Worm (Caenorhabditis elegans) whole organism, young adult: ENCODE measurements around the gene affl-2.
A peak's percentile ranks its signal among the peaks of the same experiment; 100 is the strongest.

Source experiments
- B0261.1 ChIP-seq: sonication (generic microtip); optimal IDR thresholded peaks from 2 replicates; lab custom pipeline; 2016; ENCODE audit warnings: mild to moderate bottlenecking, missing genetic modification characterization, moderate library complexity, missing compliant biosample characterization
- C06A6.2 ChIP-seq: fragments of 200-800 bp; sonication (Bioruptor generic); conservative IDR thresholded peaks from 2 replicates; pipeline ENCODE4 v1.3.6; 2022; ENCODE audit warnings: missing genetic modification characterization, missing compliant biosample characterization
- C17E4.6 ChIP-seq: fragments of 200-800 bp; sonication (Bioruptor generic); IDR thresholded peaks from 2 replicates; pipeline ENCODE4 v1.3.6; 2022; ENCODE audit warnings: missing genetic modification reagents, missing genetic modification characterization, missing compliant biosample characterization
- D2030.7 ChIP-seq: fragments of 200-800 bp; sonication (Bioruptor generic); IDR thresholded peaks from 2 replicates; pipeline ENCODE4 v1.3.6; 2022; ENCODE audit warnings: missing genetic modification reagents, missing genetic modification characterization, missing compliant biosample characterization
- F22D6.2 ChIP-seq: sonication (generic microtip); optimal IDR thresholded peaks from 2 replicates; lab custom pipeline; 2016; ENCODE audit warnings: mild to moderate bottlenecking, missing genetic modification characterization, missing compliant biosample characterization
- F37B4.10 ChIP-seq: fragments of 200-800 bp; sonication (Bioruptor generic); IDR thresholded peaks from 2 replicates; pipeline ENCODE4 v1.3.6; 2022; ENCODE audit warnings: missing genetic modification characterization, missing compliant biosample characterization
- F57C9.4 ChIP-seq: sonication (generic microtip); optimal IDR thresholded peaks from 2 replicates; lab custom pipeline; 2017; ENCODE audit warnings: mild to moderate bottlenecking, missing genetic modification characterization, missing compliant biosample characterization
- K12H6.12 ChIP-seq: fragments of 200-800 bp; sonication (Bioruptor generic); optimal IDR thresholded peaks from 2 replicates; lab custom pipeline; 2018; ENCODE audit warnings: mild to moderate bottlenecking, missing genetic modification characterization, missing compliant biosample characterization
- T26A5.8 ChIP-seq: sonication (generic microtip); optimal IDR thresholded peaks from 2 replicates; lab custom pipeline; 2016; ENCODE audit warnings: missing genetic modification characterization, missing compliant biosample characterization
- Y53F4B.3 ChIP-seq: fragments of 200-800 bp; sonication (Bioruptor generic); IDR thresholded peaks from 2 replicates; pipeline ENCODE4 v1.3.6; 2022; ENCODE audit warnings: missing genetic modification reagents, missing genetic modification characterization, missing compliant biosample characterization
- ZK185.1 ChIP-seq: sonication (generic microtip); optimal IDR thresholded peaks from 2 replicates; lab custom pipeline; 2016; ENCODE audit warnings: mild to moderate bottlenecking, missing genetic modification characterization, missing compliant biosample characterization; ENCODE audit not compliant: poor library complexity, severe bottlenecking
- ama-1 ChIP-seq, 3 experiments: fragments of 150-350 bp in 1 of 3; sonication (generic microtip) in 2 of 3; optimal IDR thresholded peaks; 2 replicates each; lab custom pipeline; 2014 to 2018; ENCODE audit warnings: missing biosample characterization in 2 of 3, missing genetic modification characterization in 2 of 3, missing genetic modification reagents in 2 of 3
- aptf-3 ChIP-seq: fragments of 200-800 bp; sonication (Bioruptor generic); IDR thresholded peaks from 2 replicates; pipeline ENCODE4 v1.3.6; 2022; ENCODE audit warnings: missing genetic modification characterization, missing compliant biosample characterization
- bed-1 ChIP-seq: fragments of 200-800 bp; sonication (Bioruptor generic); IDR thresholded peaks from 2 replicates; pipeline ENCODE4 v1.3.6; 2022; ENCODE audit warnings: missing genetic modification reagents, missing genetic modification characterization, missing compliant biosample characterization
- bed-2 ChIP-seq: fragments of 200-800 bp; sonication (Bioruptor generic); IDR thresholded peaks from 2 replicates; pipeline ENCODE4 v1.3.6; 2022; ENCODE audit warnings: missing genetic modification reagents, missing genetic modification characterization, missing compliant biosample characterization
- cebp-2 ChIP-seq: fragments of 200-800 bp; sonication (Bioruptor generic); IDR thresholded peaks from 2 replicates; pipeline ENCODE4 v1.3.6; 2022; ENCODE audit warnings: missing genetic modification characterization, missing compliant biosample characterization
- ceh-58 ChIP-seq: fragments of 200-800 bp; sonication (Bioruptor generic); IDR thresholded peaks from 2 replicates; pipeline ENCODE4 v1.3.6; 2022; ENCODE audit warnings: missing genetic modification characterization, missing compliant biosample characterization
- ceh-91 ChIP-seq: fragments of 200-800 bp; sonication (Bioruptor generic); IDR thresholded peaks from 2 replicates; pipeline ENCODE4 v1.3.6; 2022; ENCODE audit warnings: missing genetic modification reagents, missing genetic modification characterization, missing compliant biosample characterization
- chd-7 ChIP-seq: sonication (generic microtip); optimal IDR thresholded peaks from 2 replicates; lab custom pipeline; 2016; ENCODE audit warnings: mild to moderate bottlenecking, missing genetic modification characterization, moderate library complexity, missing compliant biosample characterization
- dpff-1 ChIP-seq: sonication (generic microtip); optimal IDR thresholded peaks from 2 replicates; lab custom pipeline; 2017; ENCODE audit warnings: mild to moderate bottlenecking, missing genetic modification characterization, missing compliant biosample characterization
- dpl-1 ChIP-seq: fragments of 150-350 bp; optimal IDR thresholded peaks from 2 replicates; lab custom pipeline; 2014; ENCODE audit warnings: missing biosample characterization, missing genetic modification reagents, missing genetic modification characterization
- egl-18 ChIP-seq: fragments of 200-800 bp; sonication (Bioruptor generic); IDR thresholded peaks from 2 replicates; pipeline ENCODE4 v1.3.6; 2022; ENCODE audit warnings: missing genetic modification reagents, missing genetic modification characterization, missing compliant biosample characterization
- egl-44 ChIP-seq: fragments of 200-800 bp; sonication (Bioruptor generic); IDR thresholded peaks from 2 replicates; pipeline ENCODE4 v1.3.6; 2022; ENCODE audit warnings: missing genetic modification reagents, missing genetic modification characterization, missing compliant biosample characterization
- ekl-4 ChIP-seq: fragments of 200-800 bp; sonication (Bioruptor generic); IDR thresholded peaks from 2 replicates; pipeline ENCODE4 v1.3.6; 2022; ENCODE audit warnings: missing genetic modification reagents, missing genetic modification characterization, missing compliant biosample characterization
- fkh-3 ChIP-seq: sonication (generic microtip); optimal IDR thresholded peaks from 2 replicates; lab custom pipeline; 2016; ENCODE audit warnings: mild to moderate bottlenecking, missing genetic modification characterization, missing compliant biosample characterization
- hmg-20 ChIP-seq: fragments of 200-800 bp; sonication (Bioruptor generic); IDR thresholded peaks from 2 replicates; pipeline ENCODE4 v1.3.6; 2022; ENCODE audit warnings: missing genetic modification reagents, missing genetic modification characterization, missing compliant biosample characterization
- hrde-1 ChIP-seq: sonication (generic microtip); optimal IDR thresholded peaks from 2 replicates; lab custom pipeline; 2016; ENCODE audit warnings: missing genetic modification characterization, mild to moderate bottlenecking, missing compliant biosample characterization, moderate library complexity, missing genotype, missing genetic modification reagents, borderline replicate concordance
- hsf-1 ChIP-seq: fragments of 200-800 bp; sonication (Bioruptor generic); IDR thresholded peaks from 2 replicates; pipeline ENCODE4 v1.3.6; 2022; ENCODE audit warnings: missing genetic modification reagents, missing genetic modification characterization, missing compliant biosample characterization
- let-607 ChIP-seq, 2 experiments: fragments of 200-800 bp in 1 of 2; sonication (Bioruptor generic) in 1 of 2; sonication (generic microtip) in 1 of 2; optimal IDR thresholded peaks; 2 replicates each; lab custom pipeline; 2016 to 2018; ENCODE audit warnings: mild to moderate bottlenecking in 2 of 2, missing compliant biosample characterization in 2 of 2, missing genetic modification characterization in 2 of 2, moderate library complexity in 2 of 2, missing genotype in 1 of 2
- lin-54 ChIP-seq: fragments of 200-800 bp; sonication (Bioruptor generic); optimal IDR thresholded peaks from 2 replicates; lab custom pipeline; 2018; ENCODE audit warnings: mild to moderate bottlenecking, missing genetic modification characterization, missing compliant biosample characterization
- lir-1 ChIP-seq: fragments of 200-800 bp; sonication (Bioruptor generic); conservative IDR thresholded peaks from 2 replicates; pipeline ENCODE4 v1.3.6; 2022; ENCODE audit warnings: missing genetic modification reagents, missing genetic modification characterization, missing compliant biosample characterization
- mel-28 ChIP-seq: sonication (generic microtip); optimal IDR thresholded peaks from 2 replicates; lab custom pipeline; 2016; ENCODE audit warnings: borderline replicate concordance, mild to moderate bottlenecking, missing genetic modification characterization, missing compliant biosample characterization
- nfyb-1 ChIP-seq: fragments of 200-800 bp; sonication (Bioruptor generic); IDR thresholded peaks from 2 replicates; pipeline ENCODE4 v1.3.6; 2022; ENCODE audit warnings: missing genetic modification reagents, missing genetic modification characterization, missing compliant biosample characterization
- nhr-120 ChIP-seq: fragments of 200-800 bp; sonication (Bioruptor generic); IDR thresholded peaks from 2 replicates; pipeline ENCODE4 v1.3.6; 2022; ENCODE audit warnings: missing genetic modification characterization, missing compliant biosample characterization
- nhr-90 ChIP-seq: sonication (generic microtip); optimal IDR thresholded peaks from 2 replicates; lab custom pipeline; 2016; ENCODE audit warnings: missing genotype, mild to moderate bottlenecking, missing genetic modification characterization, missing compliant biosample characterization
- rcor-1 ChIP-seq: fragments of 200-800 bp; sonication (Bioruptor generic); IDR thresholded peaks from 2 replicates; pipeline ENCODE4 v1.3.6; 2022; ENCODE audit warnings: missing genetic modification reagents, missing genetic modification characterization, missing compliant biosample characterization
- rec-8 ChIP-seq, 2 experiments: sonication (generic microtip); optimal IDR thresholded peaks; 2 replicates each; lab custom pipeline; 2016; ENCODE audit warnings: mild to moderate bottlenecking in 2 of 2, missing genetic modification characterization in 2 of 2, missing genetic modification reagents in 2 of 2, missing genotype in 2 of 2, missing biosample characterization in 1 of 2, missing compliant biosample characterization in 1 of 2, moderate library complexity in 1 of 2
- sea-2 ChIP-seq: fragments of 200-800 bp; sonication (Bioruptor generic); IDR thresholded peaks from 2 replicates; pipeline ENCODE4 v1.3.6; 2022; ENCODE audit warnings: missing genetic modification characterization, missing compliant biosample characterization
- snpc-1.3 ChIP-seq: sonication (generic microtip); optimal IDR thresholded peaks from 2 replicates; lab custom pipeline; 2017; ENCODE audit warnings: missing genetic modification characterization, mild to moderate bottlenecking, missing compliant biosample characterization, antibody characterized with exemption, moderate library complexity, missing genotype, missing genetic modification reagents; ENCODE audit not compliant: insufficient read depth
- snpc-3.4 ChIP-seq: sonication (generic microtip); optimal IDR thresholded peaks from 2 replicates; lab custom pipeline; 2017; ENCODE audit warnings: missing genetic modification characterization, mild to moderate bottlenecking, missing compliant biosample characterization, antibody characterized with exemption, moderate library complexity, missing genotype, missing genetic modification reagents
- snpc-4 ChIP-seq, 5 experiments: fragments of 150-350 bp in 1 of 5; sonication (generic microtip) in 4 of 5; optimal IDR thresholded peaks; 2 replicates each; lab custom pipeline; 2014 to 2018; ENCODE audit warnings: missing genetic modification characterization in 5 of 5, missing biosample characterization in 3 of 5, antibody characterized with exemption in 2 of 5, mild to moderate bottlenecking in 2 of 5, missing compliant biosample characterization in 2 of 5, missing genotype in 2 of 5, moderate library complexity in 2 of 5, missing genetic modification reagents in 1 of 5
- somi-1 ChIP-seq: fragments of 200-800 bp; sonication (Bioruptor generic); optimal IDR thresholded peaks from 2 replicates; lab custom pipeline; 2018; ENCODE audit warnings: mild to moderate bottlenecking, missing genetic modification characterization, missing compliant biosample characterization
- tbx-9 ChIP-seq: sonication (generic microtip); optimal IDR thresholded peaks from 2 replicates; lab custom pipeline; 2016; ENCODE audit warnings: borderline replicate concordance, missing genetic modification characterization, inconsistent platforms, missing compliant biosample characterization
- unc-62 ChIP-seq: fragments of 150-350 bp; optimal IDR thresholded peaks from 2 replicates; lab custom pipeline; 2014; ENCODE audit warnings: missing biosample characterization, missing genetic modification reagents, missing genetic modification characterization
- ztf-25 ChIP-seq: fragments of 200-800 bp; sonication (Bioruptor generic); IDR thresholded peaks from 2 replicates; pipeline ENCODE4 v1.3.6; 2022; ENCODE audit warnings: missing genetic modification reagents, missing genetic modification characterization, missing compliant biosample characterization
- ztf-26 ChIP-seq: sonication (generic microtip); optimal IDR thresholded peaks from 2 replicates; lab custom pipeline; 2017; ENCODE audit warnings: missing genetic modification characterization, missing compliant biosample characterization
- ztf-28 ChIP-seq: fragments of 200-800 bp; sonication (Bioruptor generic); IDR thresholded peaks from 2 replicates; pipeline ENCODE4 v1.3.6; 2022; ENCODE audit warnings: missing genetic modification reagents, missing genetic modification characterization, missing compliant biosample characterization
- ztf-6 ChIP-seq: fragments of 200-800 bp; sonication (Bioruptor generic); IDR thresholded peaks from 2 replicates; pipeline ENCODE4 v1.3.6; 2022; ENCODE audit warnings: missing genetic modification reagents, missing genetic modification characterization, missing compliant biosample characterization

affl-2 gene

DNA sequence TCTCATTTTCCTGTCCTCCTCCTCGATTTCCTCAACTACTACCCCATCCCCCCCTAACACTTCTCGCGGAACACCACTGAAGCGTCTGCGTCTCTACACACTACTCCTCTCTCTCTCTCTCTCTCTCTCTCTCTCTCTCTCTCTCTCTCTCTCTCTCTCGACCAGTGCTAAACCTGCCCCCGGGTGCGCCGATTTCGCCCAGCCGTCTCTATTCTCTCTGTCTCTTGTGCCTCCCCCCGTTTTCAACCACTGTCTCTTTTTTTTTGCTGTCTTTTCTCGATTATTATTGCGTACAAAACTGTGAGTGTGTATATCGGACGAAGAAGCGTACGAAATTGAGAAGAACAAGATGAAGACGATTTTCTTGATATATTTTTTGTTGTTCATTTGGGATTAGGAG is 1.7 kb upstream of the affl-2 start (continued):
- no peak for TF ChIP-seq unc-62 (GFP tag; lab: Kevin White, UChicago)
- 0 out of 2 replicates have a peak, but pooled peaks have one; percentile 10 for TF ChIP-seq rcor-1 (GFP tag; lab: Robert Waterston, UW)
- no peak for TF ChIP-seq aptf-3 (GFP tag; lab: Robert Waterston, UW)
- no peak for TF ChIP-seq F57C9.4 (tag; lab: Kevin White, UChicago)
- TF ChIP-seq cebp-2 (GFP tag; lab: Robert Waterston, UW) = no peak
- TF ChIP-seq F22D6.2 (tag; lab: Kevin White, UChicago) = no peak
- TF ChIP-seq Y53F4B.3 (GFP tag; lab: Robert Waterston, UW) = no peak
- TF ChIP-seq snpc-3.4 (tag; lab: Kevin White, UChicago) = no peak
- no peak for TF ChIP-seq snpc-1.3 (tag; lab: Kevin White, UChicago)
- TF ChIP-seq snpc-4 (GFP tag; optimal IDR thresholded peaks at IDR 0.05; lab: Kevin White, UChicago) = no peak
- TF ChIP-seq snpc-4 (tag; optimal IDR thresholded peaks at IDR 0.05; lab: Kevin White, UChicago) = no peak
- no peak for TF ChIP-seq sea-2
- no peak for TF ChIP-seq T26A5.8
- no peak for TF ChIP-seq tbx-9 (tag; lab: Kevin White, UChicago)
- TF ChIP-seq nhr-120 = no peak
- peak; percentile 28 for TF ChIP-seq ZK185.1 (tag; lab: Kevin White, UChicago)
- no peak for TF ChIP-seq mel-28 (tag; lab: Kevin White, UChicago)
- TF ChIP-seq fkh-3 (tag; lab: Kevin White, UChicago) = no peak
- no peak for TF ChIP-seq ama-1 (optimal IDR thresholded peaks at IDR 0.05; lab: Kevin White, UChicago)
- no peak for TF ChIP-seq ama-1 (GFP tag; optimal IDR thresholded peaks at IDR 0.05; lab: Kevin White, UChicago)
- TF ChIP-seq K12H6.12 = peak; percentile 54
- TF ChIP-seq dpl-1 (GFP tag; lab: Kevin White, UChicago) = no peak
- no peak for TF ChIP-seq let-607 (tag; optimal IDR thresholded peaks at IDR 0.05; lab: Kevin White, UChicago)
- TF ChIP-seq chd-7 (tag; lab: Kevin White, UChicago) = no peak
- TF ChIP-seq ceh-58 = no peak
- 0 out of 2 replicates have a peak, but pooled peaks have one; percentile 26 for TF ChIP-seq ekl-4 (GFP tag; lab: Robert Waterston, UW)
- no peak for TF ChIP-seq egl-18 (GFP tag; lab: Robert Waterston, UW)
- peak; percentile 30 for TF ChIP-seq lin-54
- no peak for TF ChIP-seq ztf-25 (GFP tag; lab: Robert Waterston, UW)
- TF ChIP-seq lir-1 (GFP tag; lab: Robert Waterston, UW) = no peak
- TF ChIP-seq ztf-28 (GFP tag; lab: Robert Waterston, UW) = no peak
- TF ChIP-seq bed-1 = no peak
- no peak for TF ChIP-seq C17E4.6 (GFP tag; lab: Robert Waterston, UW)
- no peak for TF ChIP-seq F37B4.10 (GFP tag; lab: Robert Waterston, UW)
- no peak for TF ChIP-seq dpff-1 (tag; lab: Kevin White, UChicago)
- 0 out of 2 replicates have a peak, but pooled peaks have one; percentile 23 for TF ChIP-seq C06A6.2 (GFP tag; lab: Robert Waterston, UW)
- TF ChIP-seq ztf-6 (GFP tag; lab: Robert Waterston, UW) = no peak
- TF ChIP-seq B0261.1 = no peak
- TF ChIP-seq somi-1 (GFP tag; lab: Kevin White, UChicago) = no peak
- TF ChIP-seq ceh-91 (GFP tag; lab: Robert Waterston, UW) = no peak
- no peak for TF ChIP-seq D2030.7 (GFP tag; lab: Robert Waterston, UW)
- TF ChIP-seq nfyb-1 (GFP tag; lab: Robert Waterston, UW) = peak; percentile 76
- no peak for TF ChIP-seq nhr-90 (tag; lab: Kevin White, UChicago)
- TF ChIP-seq rec-8 (tag; optimal IDR thresholded peaks at IDR 0.05; lab: Kevin White, UChicago) = no peak
- TF ChIP-seq egl-44 (GFP tag; lab: Robert Waterston, UW) = peak; percentile 42; the same call in 1 of the 2 replicates
- TF ChIP-seq ztf-26 (tag; lab: Kevin White, UChicago) = peak; percentile 36
- no peak for TF ChIP-seq hsf-1 (GFP tag; lab: Robert Waterston, UW)
- no peak for TF ChIP-seq bed-2 (GFP tag; lab: Robert Waterston, UW)
- no peak for TF ChIP-seq hrde-1
- 0 out of 2 replicates have a peak, but pooled peaks have one; percentile 41 for TF ChIP-seq hmg-20 (GFP tag; lab: Robert Waterston, UW)
